Fruit fly (Drosophila melanogaster): ENCODE results near the gene Mat89Ba.

Gene Mat89Ba

DNA sequence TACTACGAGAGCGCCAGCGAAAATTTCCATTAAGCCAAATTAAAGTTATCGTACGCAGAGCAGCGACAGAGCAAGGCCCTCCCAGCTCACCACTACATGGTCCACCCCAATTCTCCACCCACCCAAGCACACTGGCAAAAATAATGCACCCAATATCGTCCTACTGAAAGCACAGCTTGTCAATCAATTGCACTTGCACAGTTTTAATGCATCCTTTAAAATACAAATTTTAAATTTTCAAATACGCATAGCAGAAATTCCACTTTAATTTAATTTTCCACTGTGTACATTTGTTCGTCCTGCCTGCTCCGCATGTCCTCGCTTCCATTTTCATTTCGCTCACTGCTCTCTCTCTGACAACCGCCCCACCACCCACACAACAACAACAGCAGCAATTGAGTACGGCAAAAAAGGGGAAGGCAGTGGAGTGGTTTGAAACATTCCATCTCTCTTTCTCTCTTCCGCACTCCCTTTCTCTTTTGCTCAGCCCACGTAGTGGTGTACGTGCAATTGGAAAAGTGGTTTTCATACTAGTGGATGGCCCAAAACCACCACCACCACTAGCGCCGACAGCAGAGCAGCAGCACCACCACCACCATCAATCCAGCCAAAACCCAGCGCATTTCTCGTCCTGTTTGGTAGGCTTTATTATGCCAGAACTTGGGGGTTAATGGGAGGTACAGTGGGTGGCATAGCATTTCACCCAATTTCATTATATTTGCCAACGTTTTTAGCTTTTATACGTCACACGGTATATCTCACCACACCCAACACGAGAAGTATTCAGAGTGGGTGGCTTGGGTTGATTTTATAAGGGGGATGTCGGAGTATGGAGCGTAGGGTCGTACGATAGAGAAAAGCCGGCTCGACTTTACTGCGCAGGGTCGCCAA lies 24.4 kb downstream of the Mat89Ba start (continued):
- TF ChIP-seq stc (GFP tag; IDR thresholded peaks at IDR 0.05) (peak; percentile 84), Ets65A (GFP tag) (peak; percentile 93), Fer1 (GFP tag; optimal IDR thresholded peaks at IDR 0.05) (peak; percentile 97), dan (GFP tag; IDR thresholded peaks at IDR 0.05) (no peak), CG10431 (GFP tag; optimal IDR thresholded peaks at IDR 0.05) (peak; percentile 47), CG17829 (tag; optimal IDR thresholded peaks at IDR 0.05) (peak; percentile 79), CG10959 (GFP tag; IDR thresholded peaks at IDR 0.05) (peak; percentile 71), dimm (GFP tag; IDR thresholded peaks at IDR 0.05) (no peak), pho (GFP tag; optimal IDR thresholded peaks at IDR 0.05) (peak; percentile 39), CG14050 (GFP tag; IDR thresholded peaks at IDR 0.05) (peak; percentile 30; the same call in 2 of the 3 replicates), vfl (GFP tag; optimal IDR thresholded peaks at IDR 0.05) (peak; percentile 53), CTCF (GFP tag; optimal IDR thresholded peaks at IDR 0.05) (peak; percentile 43), CG2199 (GFP tag; IDR thresholded peaks at IDR 0.05) (no peak), bab2 (GFP tag; optimal IDR thresholded peaks at IDR 0.05) (no peak), CG11695 (GFP tag; IDR thresholded peaks at IDR 0.05) (peak; percentile 85), btn (GFP tag; optimal IDR thresholded peaks at IDR 0.05) (peak; percentile 69), toy (GFP tag; IDR thresholded peaks at IDR 0.05) (peak; percentile 55; the same call in 1 of the 2 replicates), CG3163 (GFP tag; optimal IDR thresholded peaks at IDR 0.05) (no peak), run (tag; optimal IDR thresholded peaks at IDR 0.05) (no peak), bowl (GFP tag; IDR thresholded peaks at IDR 0.05) (no peak), CrebB (tag; optimal IDR thresholded peaks at IDR 0.05) (no peak), CG31365 (tag; optimal IDR thresholded peaks at IDR 0.05) (peak; percentile 78), slou (GFP tag; optimal IDR thresholded peaks at IDR 0.05) (no peak), chm (GFP tag; IDR thresholded peaks at IDR 0.05) (peak; percentile 91), ERR (GFP tag; optimal IDR thresholded peaks at IDR 0.05) (no peak), Scr (GFP tag; IDR thresholded peaks at IDR 0.05; ENCODE audit: partially characterized antibody) (no peak), insv (GFP tag; optimal IDR thresholded peaks at IDR 0.05) (peak in 1 of 2 experiments; percentile 58), gsb-n (tag; optimal IDR thresholded peaks at IDR 0.05) (peak; percentile 24), Sox100B (GFP tag; optimal IDR thresholded peaks at IDR 0.05) (peak; percentile 82), CG15601 (tag; optimal IDR thresholded peaks at IDR 0.05) (peak; percentile 58), gem (tag; optimal IDR thresholded peaks at IDR 0.05) (peak; percentile 78), CG1832 (GFP tag; optimal IDR thresholded peaks at IDR 0.05) (peak; percentile 67), NfI (GFP tag; optimal IDR thresholded peaks at IDR 0.05) (peak; percentile 64), Camta (GFP tag; optimal IDR thresholded peaks at IDR 0.05) (peak; percentile 32), sna (GFP tag; IDR thresholded peaks at IDR 0.05; ENCODE audit: partially characterized antibody) (no peak), jumu (GFP tag; optimal IDR thresholded peaks at IDR 0.05) (peak; percentile 41), Abd-B (GFP tag; optimal IDR thresholded peaks at IDR 0.05) (peak; percentile 53), Mad (GFP tag; optimal IDR thresholded peaks at IDR 0.05) (peak; percentile 48), trem (tag; optimal IDR thresholded peaks at IDR 0.05) (peak; percentile 64), Hsf (GFP tag; optimal IDR thresholded peaks at IDR 0.05) (peak; percentile 49), sd (tag; optimal IDR thresholded peaks at IDR 0.05) (peak; percentile 57), CG11504 (tag; optimal IDR thresholded peaks at IDR 0.05) (peak; percentile 91), gro (GFP tag; optimal IDR thresholded peaks at IDR 0.05) (no peak), CG18262 (tag; optimal IDR thresholded peaks at IDR 0.05) (peak; percentile 76), dmrt11E (tag; optimal IDR thresholded peaks at IDR 0.05) (peak; percentile 36), CG7963 (GFP tag; IDR thresholded peaks at IDR 0.05; ENCODE audit: partially characterized antibody) (no peak), her (GFP tag; optimal IDR thresholded peaks at IDR 0.05) (peak; percentile 31), Lpt (GFP tag; optimal IDR thresholded peaks at IDR 0.05) (no peak), CG18476 (GFP tag; optimal IDR thresholded peaks at IDR 0.05) (peak; percentile 84), Ets97D (GFP tag; optimal IDR thresholded peaks at IDR 0.05) (no peak)
